Fruit fly (Drosophila melanogaster) whole organism, embryonic: Measurements from ENCODE around the gene Rpt6R.

Source experiments
- Atf6 ChIP-seq: fragments of 200-800 bp; sonication (Bioruptor generic); IDR thresholded peaks from 2 replicates; pipeline ENCODE4 v1.3.6; 2022; ENCODE audit warnings: missing biosample characterization, missing genetic modification characterization
- B-H2 ChIP-seq: fragments of 200-800 bp; sonication (Bioruptor generic); optimal IDR thresholded peaks from 2 replicates; lab custom pipeline; 2018; ENCODE audit warnings: missing biosample characterization, mild to moderate bottlenecking, missing genetic modification characterization
- CG11093 ChIP-seq: fragments of 200-800 bp; sonication (Bioruptor generic); IDR thresholded peaks from 3 replicates; pipeline ENCODE4 v1.3.6; 2022; ENCODE audit warnings: missing biosample characterization, missing genetic modification characterization
- CG11504 ChIP-seq: fragments of 200-800 bp; sonication (Bioruptor generic); optimal IDR thresholded peaks from 3 replicates; lab custom pipeline; 2019; ENCODE audit warnings: missing biosample characterization, mild to moderate bottlenecking, missing genetic modification characterization, moderate library complexity
- CG12769 ChIP-seq: fragments of 200-800 bp; sonication (Bioruptor generic); optimal IDR thresholded peaks from 2 replicates; lab custom pipeline; 2019; ENCODE audit warnings: missing biosample characterization, mild to moderate bottlenecking, missing genetic modification characterization, moderate library complexity
- CG12942 ChIP-seq: fragments of 200-800 bp; sonication (Bioruptor generic); optimal IDR thresholded peaks from 3 replicates; lab custom pipeline; 2016; ENCODE audit warnings: missing biosample characterization, missing genetic modification characterization
- CG14014 ChIP-seq: fragments of 200-800 bp; sonication (Bioruptor generic); IDR thresholded peaks from 2 replicates; pipeline ENCODE4 v1.3.6; 2022; ENCODE audit warnings: missing biosample characterization, missing genetic modification characterization
- CG14441 ChIP-seq: fragments of 200-800 bp; sonication (Bioruptor generic); IDR thresholded peaks from 2 replicates; pipeline ENCODE4 v1.3.6; 2022; ENCODE audit warnings: missing biosample characterization, missing genetic modification characterization
- CG15073 ChIP-seq: fragments of 200-800 bp; sonication (Bioruptor generic); optimal IDR thresholded peaks from 2 replicates; lab custom pipeline; 2016; ENCODE audit warnings: missing biosample characterization, missing genetic modification characterization
- CG1603 ChIP-seq: fragments of 200-800 bp; sonication (Bioruptor generic); optimal IDR thresholded peaks from 2 replicates; lab custom pipeline; 2019; ENCODE audit warnings: missing biosample characterization, mild to moderate bottlenecking, missing genetic modification characterization, moderate library complexity
- CG16779 ChIP-seq: fragments of 200-800 bp; sonication (Bioruptor generic); IDR thresholded peaks from 2 replicates; pipeline ENCODE4 v1.3.6; 2022; ENCODE audit warnings: missing biosample characterization, missing genetic modification characterization
- CG17186 ChIP-seq: fragments of 200-800 bp; sonication (Bioruptor generic); optimal IDR thresholded peaks from 3 replicates; lab custom pipeline; 2017; ENCODE audit warnings: missing biosample characterization, missing genetic modification reagents, missing genetic modification characterization
- CG18262 ChIP-seq: fragments of 200-800 bp; optimal IDR thresholded peaks from 3 replicates; lab custom pipeline; 2019; ENCODE audit warnings: missing biosample characterization, mild to moderate bottlenecking, missing genetic modification characterization, moderate library complexity
- CG2120 ChIP-seq: fragments of 200-800 bp; sonication (Bioruptor generic); optimal IDR thresholded peaks from 3 replicates; lab custom pipeline; 2016; ENCODE audit warnings: missing biosample characterization, missing genetic modification characterization
- CG2678 ChIP-seq: fragments of 200-800 bp; sonication (Bioruptor generic); optimal IDR thresholded peaks from 3 replicates; lab custom pipeline; 2019; ENCODE audit warnings: missing biosample characterization, mild to moderate bottlenecking, missing genetic modification characterization, moderate library complexity
- CG32532 ChIP-seq: fragments of 200-800 bp; sonication (Bioruptor generic); IDR thresholded peaks from 2 replicates; pipeline ENCODE4 v1.3.6; 2022; ENCODE audit warnings: missing biosample characterization, missing genetic modification characterization
- CG3995 ChIP-seq: fragments of 200-800 bp; sonication (Bioruptor generic); optimal IDR thresholded peaks from 3 replicates; lab custom pipeline; 2016; ENCODE audit warnings: missing biosample characterization, missing genetic modification characterization
- CG7839 ChIP-seq: fragments of 200-800 bp; sonication (Bioruptor generic); optimal IDR thresholded peaks from 3 replicates; lab custom pipeline; 2018; ENCODE audit warnings: missing biosample characterization, mild to moderate bottlenecking, missing genetic modification characterization, moderate library complexity
- CG7987 ChIP-seq: fragments of 200-800 bp; sonication (Bioruptor generic); optimal IDR thresholded peaks from 2 replicates; lab custom pipeline; 2018; ENCODE audit warnings: missing biosample characterization, mild to moderate bottlenecking, missing genetic modification characterization, moderate library complexity
- CG8944 ChIP-seq: fragments of 200-800 bp; sonication (Bioruptor generic); optimal IDR thresholded peaks from 3 replicates; lab custom pipeline; 2016; ENCODE audit warnings: missing biosample characterization, missing genetic modification characterization
- CG9817 ChIP-seq: fragments of 200-800 bp; sonication (Bioruptor generic); optimal IDR thresholded peaks from 2 replicates; lab custom pipeline; 2018; ENCODE audit warnings: missing biosample characterization, mild to moderate bottlenecking, missing genetic modification characterization, moderate library complexity
- Drgx ChIP-seq: fragments of 200-800 bp; sonication (Bioruptor generic); IDR thresholded peaks from 2 replicates; pipeline ENCODE4 v1.3.6; 2022; ENCODE audit warnings: missing biosample characterization, missing genetic modification characterization
- Fer2 ChIP-seq: fragments of 200-800 bp; sonication (Bioruptor generic); optimal IDR thresholded peaks from 2 replicates; lab custom pipeline; 2018; ENCODE audit warnings: missing biosample characterization, mild to moderate bottlenecking, missing genetic modification characterization, moderate library complexity
- Hey ChIP-seq: fragments of 200-800 bp; sonication (Bioruptor generic); optimal IDR thresholded peaks from 3 replicates; lab custom pipeline; 2018; ENCODE audit warnings: missing biosample characterization, mild to moderate bottlenecking, missing genetic modification characterization
- Hr39 ChIP-seq: fragments of >200 bp; optimal IDR thresholded peaks from 2 replicates; lab custom pipeline; 2017
- Lim3 ChIP-seq: fragments of 200-800 bp; sonication (Bioruptor generic); IDR thresholded peaks from 2 replicates; pipeline ENCODE4 v1.3.6; 2022; ENCODE audit warnings: missing biosample characterization, missing genetic modification characterization
- Lpt ChIP-seq: fragments of >200 bp; optimal IDR thresholded peaks from 2 replicates; lab custom pipeline; 2018; ENCODE audit warnings: missing biosample characterization, missing genetic modification characterization
- Med ChIP-seq: fragments of 200-800 bp; sonication (Bioruptor generic); peaks from one replicate; lab custom pipeline; 2016; ENCODE audit warnings: missing biosample characterization, missing genetic modification characterization, mild to moderate bottlenecking, inconsistent platforms, moderate library complexity
- Meics ChIP-seq: fragments of 200-800 bp; sonication (Bioruptor generic); optimal IDR thresholded peaks from 2 replicates; lab custom pipeline; 2017; ENCODE audit warnings: missing biosample characterization, mild to moderate bottlenecking, missing genetic modification characterization
- Trl ChIP-seq, 3 experiments: fragments of >200 bp in 2 of 3; fragments of 200-800 bp in 1 of 3; sonication (Bioruptor generic) in 1 of 3; optimal IDR thresholded peaks; 2 replicates in 1 of 3; 3 replicates in 2 of 3; lab custom pipeline; 2016 to 2017; ENCODE audit warnings: missing biosample characterization in 1 of 3, missing genetic modification characterization in 1 of 3
- az2 ChIP-seq: fragments of 200-800 bp; sonication (Bioruptor generic); optimal IDR thresholded peaks from 3 replicates; lab custom pipeline; 2016; ENCODE audit warnings: missing biosample characterization, missing genetic modification characterization
- cas ChIP-seq: fragments of 200-800 bp; sonication (Bioruptor generic); IDR thresholded peaks from 2 replicates; pipeline ENCODE4 v1.3.6; 2022; ENCODE audit warnings: missing biosample characterization, missing genetic modification characterization
- gem ChIP-seq: fragments of 200-800 bp; sonication (Bioruptor generic); optimal IDR thresholded peaks from 2 replicates; lab custom pipeline; 2019; ENCODE audit warnings: missing biosample characterization, mild to moderate bottlenecking, missing genetic modification characterization, moderate library complexity
- gfzf ChIP-seq: fragments of 200-800 bp; sonication (Bioruptor generic); optimal IDR thresholded peaks from 2 replicates; lab custom pipeline; 2016; ENCODE audit warnings: missing biosample characterization, mild to moderate bottlenecking, missing genetic modification characterization, moderate library complexity
- gsb-n ChIP-seq: fragments of 200-800 bp; sonication (Bioruptor generic); optimal IDR thresholded peaks from 3 replicates; lab custom pipeline; 2018; ENCODE audit warnings: missing biosample characterization, mild to moderate bottlenecking, missing genetic modification characterization
- onecut ChIP-seq: fragments of 200-800 bp; sonication (Bioruptor generic); IDR thresholded peaks from 2 replicates; pipeline ENCODE4 v1.3.6; 2022; ENCODE audit warnings: missing biosample characterization, missing genetic modification characterization
- pan ChIP-seq, 4 experiments: fragments of >200 bp in 3 of 4; fragments of 200-800 bp in 1 of 4; sonication (Bioruptor generic) in 1 of 4; optimal IDR thresholded peaks in 3 of 4; IDR thresholded peaks in 1 of 4; 2 replicates each; pipeline versions ENCODE4 v1.3.6 to Lab custom; 2017 to 2022; ENCODE audit warnings: missing biosample characterization in 2 of 4, missing genetic modification characterization in 2 of 4, mixed read lengths in 1 of 4
- pita ChIP-seq: fragments of 200-800 bp; sonication (Bioruptor generic); optimal IDR thresholded peaks from 2 replicates; lab custom pipeline; 2017; ENCODE audit warnings: missing biosample characterization, mild to moderate bottlenecking, missing genetic modification characterization
- prd ChIP-seq, 3 experiments: fragments of >200 bp in 2 of 3; fragments of 200-800 bp in 1 of 3; sonication (Bioruptor generic) in 1 of 3; optimal IDR thresholded peaks in 2 of 3; IDR thresholded peaks in 1 of 3; 2 replicates in 2 of 3; 3 replicates in 1 of 3; pipeline versions ENCODE4 v1.3.6 to Lab custom; 2017 to 2022; ENCODE audit warnings: missing biosample characterization in 1 of 3, missing genetic modification characterization in 1 of 3
- psq ChIP-seq: fragments of 200-800 bp; sonication (Bioruptor generic); optimal IDR thresholded peaks from 2 replicates; lab custom pipeline; 2017; ENCODE audit warnings: missing biosample characterization, missing genetic modification characterization
- ro ChIP-seq: fragments of 200-800 bp; sonication (Bioruptor generic); IDR thresholded peaks from 2 replicates; pipeline ENCODE4 v1.3.6; 2022; ENCODE audit warnings: missing biosample characterization, missing genetic modification characterization
- row ChIP-seq: fragments of 200-800 bp; sonication (Bioruptor generic); IDR thresholded peaks from 3 replicates; pipeline ENCODE4 v1.3.6; 2022; ENCODE audit warnings: missing biosample characterization, missing genetic modification characterization
- schlank ChIP-seq: fragments of 200-800 bp; sonication (Bioruptor generic); optimal IDR thresholded peaks from 2 replicates; lab custom pipeline; 2018; ENCODE audit warnings: missing biosample characterization, mild to moderate bottlenecking, missing genetic modification characterization
- sens ChIP-seq: fragments of 200-800 bp; sonication (Bioruptor generic); peaks from one replicate; lab custom pipeline; 2016; ENCODE audit warnings: missing biosample characterization, missing genetic modification characterization
- sisA ChIP-seq: fragments of 200-800 bp; sonication (Bioruptor generic); IDR thresholded peaks from 2 replicates; pipeline ENCODE4 v1.3.6; 2022; ENCODE audit warnings: missing biosample characterization, missing genetic modification characterization
- slbo ChIP-seq: fragments of 200-800 bp; sonication (Bioruptor generic); IDR thresholded peaks from 2 replicates; pipeline ENCODE4 v1.3.6; 2022; ENCODE audit warnings: missing biosample characterization, missing genetic modification characterization
- slou ChIP-seq: fragments of 200-800 bp; sonication (Bioruptor generic); optimal IDR thresholded peaks from 3 replicates; lab custom pipeline; 2016; ENCODE audit warnings: missing biosample characterization, missing genetic modification characterization
- stwl ChIP-seq: fragments of 200-800 bp; sonication (Bioruptor generic); optimal IDR thresholded peaks from 3 replicates; lab custom pipeline; 2018; ENCODE audit warnings: missing biosample characterization, mild to moderate bottlenecking, missing genetic modification characterization, moderate library complexity
- tin ChIP-seq: fragments of 200-800 bp; sonication (Bioruptor generic); optimal IDR thresholded peaks from 3 replicates; lab custom pipeline; 2016; ENCODE audit warnings: missing biosample characterization, missing genetic modification characterization
- toy ChIP-seq: fragments of 200-800 bp; sonication (Bioruptor generic); IDR thresholded peaks from 2 replicates; pipeline ENCODE4 v1.3.6; 2022; ENCODE audit warnings: missing biosample characterization, missing genetic modification characterization
- unc-4 ChIP-seq: fragments of 200-800 bp; sonication (Bioruptor generic); IDR thresholded peaks from 2 replicates; pipeline ENCODE4 v1.3.6; 2022; ENCODE audit warnings: missing biosample characterization, missing genetic modification characterization; ENCODE audit not compliant: partially characterized antibody

Gene Rpt6R

dm6 chr3R:30561207-30561606 lies 22.3 kb downstream of the Rpt6R start:
- TF ChIP-seq CG11093 = no peak
- no peak for TF ChIP-seq az2 (GFP tag; lab: Kevin White, UChicago)
- TF ChIP-seq cas (GFP tag; lab: Robert Waterston, UW) = no peak
- TF ChIP-seq CG32532 (GFP tag; lab: Robert Waterston, UW) = peak; percentile 21; the same call in 1 of the 2 replicates
- TF ChIP-seq CG11504 (tag; lab: Kevin White, UChicago) = peak; percentile 18
- TF ChIP-seq CG3995 (GFP tag; lab: Kevin White, UChicago) = no peak
- no peak for TF ChIP-seq prd (optimal IDR thresholded peaks at IDR 0.05; lab: Kevin White, UChicago)
- TF ChIP-seq prd (GFP tag; IDR thresholded peaks at IDR 0.05; lab: Robert Waterston, UW) = 0 out of 3 replicates have a peak, but pooled peaks have one; percentile 5
- peak; percentile 36; the same call in 2 of the 3 replicates for TF ChIP-seq row (GFP tag; lab: Robert Waterston, UW)
- TF ChIP-seq Fer2 (tag; lab: Kevin White, UChicago) = no peak
- no peak for TF ChIP-seq pan (optimal IDR thresholded peaks at IDR 0.05; lab: Kevin White, UChicago)
- TF ChIP-seq pan (GFP tag; optimal IDR thresholded peaks at IDR 0.05 in 1 of 2, IDR thresholded peaks at IDR 0.05 in 1 of 2) = no peak
- peak; percentile 17 for TF ChIP-seq CG2678 (tag; lab: Kevin White, UChicago)
- TF ChIP-seq Lim3 (GFP tag; lab: Robert Waterston, UW) = no peak
- TF ChIP-seq gem (tag; lab: Kevin White, UChicago) = peak; percentile 8
- TF ChIP-seq CG7987 (GFP tag; lab: Kevin White, UChicago) = no peak
- TF ChIP-seq pita (GFP tag; lab: Kevin White, UChicago) = no peak
- TF ChIP-seq Hr39 (lab: Kevin White, UChicago) = no peak
- no peak for TF ChIP-seq CG2120
- TF ChIP-seq Lpt (GFP tag; lab: Kevin White, UChicago) = no peak
- peak; percentile 34; the same call in 1 of the 2 replicates for TF ChIP-seq CG14014 (GFP tag; lab: Robert Waterston, UW)
- peak; percentile 2 for TF ChIP-seq sens (GFP tag; lab: Kevin White, UChicago)
- no peak for TF ChIP-seq CG8944 (GFP tag; lab: Kevin White, UChicago)
- no peak for TF ChIP-seq Trl (optimal IDR thresholded peaks at IDR 0.05; lab: Kevin White, UChicago)
- no peak for TF ChIP-seq Trl (GFP tag; optimal IDR thresholded peaks at IDR 0.05; lab: Kevin White, UChicago)
- TF ChIP-seq ro (GFP tag; lab: Robert Waterston, UW) = no peak
- TF ChIP-seq stwl (tag; lab: Kevin White, UChicago) = no peak
- TF ChIP-seq CG15073 (GFP tag; lab: Kevin White, UChicago) = no peak
- TF ChIP-seq Atf6 (GFP tag; lab: Robert Waterston, UW) = no peak
- TF ChIP-seq schlank = no peak
- TF ChIP-seq gfzf (GFP tag; lab: Kevin White, UChicago) = no peak
- peak; percentile 10 for TF ChIP-seq CG1603
- TF ChIP-seq slbo (GFP tag; lab: Robert Waterston, UW) = peak; percentile 55; the same call in 1 of the 2 replicates
- TF ChIP-seq gsb-n = no peak
- no peak for TF ChIP-seq CG7839 (tag; lab: Kevin White, UChicago)
- no peak for TF ChIP-seq tin (GFP tag; lab: Kevin White, UChicago)
- peak; percentile 40; the same call in 1 of the 2 replicates for TF ChIP-seq onecut (GFP tag; lab: Robert Waterston, UW)
- no peak for TF ChIP-seq CG9817 (tag; lab: Kevin White, UChicago)
- TF ChIP-seq B-H2 = no peak
- peak; percentile 11; the same call in 1 of the 2 replicates for TF ChIP-seq sisA (GFP tag; lab: Robert Waterston, UW)
- no peak for TF ChIP-seq unc-4 (GFP tag; lab: Robert Waterston, UW)
- no peak for TF ChIP-seq CG17186 (GFP tag; lab: Kevin White, UChicago)
- no peak for TF ChIP-seq psq
- no peak for TF ChIP-seq Drgx (GFP tag; lab: Robert Waterston, UW)
- TF ChIP-seq toy (GFP tag; lab: Robert Waterston, UW) = no peak
- peak; percentile 56 for TF ChIP-seq Med (GFP tag; lab: Kevin White, UChicago)
- no peak for TF ChIP-seq CG16779
- no peak for TF ChIP-seq CG12942 (GFP tag; lab: Kevin White, UChicago)
- no peak for TF ChIP-seq CG18262
- no peak for TF ChIP-seq Hey (tag; lab: Kevin White, UChicago)
- no peak for TF ChIP-seq slou (GFP tag; lab: Kevin White, UChicago)
- TF ChIP-seq Meics (GFP tag; lab: Kevin White, UChicago) = peak; percentile 19
- TF ChIP-seq CG12769 (tag; lab: Kevin White, UChicago) = peak; percentile 13
- 0 out of 2 replicates have a peak, but pooled peaks have one; percentile 19 for TF ChIP-seq CG14441 (GFP tag; lab: Robert Waterston, UW)
